Worm (Caenorhabditis elegans): Measurements from ENCODE around the gene nduf-11.

Gene nduf-11

DNA sequence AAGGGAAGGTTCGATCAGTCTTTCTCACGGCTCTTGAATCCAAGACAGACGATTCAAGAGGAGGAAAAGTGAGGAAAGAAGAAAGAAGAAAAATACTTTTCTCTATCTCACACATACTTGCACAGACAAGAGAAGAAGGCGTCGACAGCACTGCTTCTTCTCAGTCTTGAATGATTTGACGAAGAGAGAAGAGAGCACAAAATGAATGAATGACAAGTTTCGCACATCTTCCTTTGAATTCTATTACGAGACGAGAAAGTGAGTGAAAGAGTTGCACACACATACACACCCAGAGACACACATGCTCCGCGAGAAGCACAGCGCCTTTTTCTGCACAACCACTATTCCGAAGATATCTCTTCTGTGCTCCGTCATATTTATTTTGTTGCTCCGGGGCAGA lies 9.8 kb downstream of the nduf-11 start:
- no peak for TF ChIP-seq hmg-4 (GFP tag; optimal IDR thresholded peaks at IDR 0.05)
- no peak for TF ChIP-seq tbx-37 (GFP tag; conservative IDR thresholded peaks at IDR 0.05)
- no peak for TF ChIP-seq ceh-13 (GFP tag; optimal IDR thresholded peaks at IDR 0.05)
- TF ChIP-seq flt-1 (GFP tag; IDR thresholded peaks at IDR 0.05), result no peak
- no peak for TF ChIP-seq hmbx-1 (tag; optimal IDR thresholded peaks at IDR 0.05)

DNA sequence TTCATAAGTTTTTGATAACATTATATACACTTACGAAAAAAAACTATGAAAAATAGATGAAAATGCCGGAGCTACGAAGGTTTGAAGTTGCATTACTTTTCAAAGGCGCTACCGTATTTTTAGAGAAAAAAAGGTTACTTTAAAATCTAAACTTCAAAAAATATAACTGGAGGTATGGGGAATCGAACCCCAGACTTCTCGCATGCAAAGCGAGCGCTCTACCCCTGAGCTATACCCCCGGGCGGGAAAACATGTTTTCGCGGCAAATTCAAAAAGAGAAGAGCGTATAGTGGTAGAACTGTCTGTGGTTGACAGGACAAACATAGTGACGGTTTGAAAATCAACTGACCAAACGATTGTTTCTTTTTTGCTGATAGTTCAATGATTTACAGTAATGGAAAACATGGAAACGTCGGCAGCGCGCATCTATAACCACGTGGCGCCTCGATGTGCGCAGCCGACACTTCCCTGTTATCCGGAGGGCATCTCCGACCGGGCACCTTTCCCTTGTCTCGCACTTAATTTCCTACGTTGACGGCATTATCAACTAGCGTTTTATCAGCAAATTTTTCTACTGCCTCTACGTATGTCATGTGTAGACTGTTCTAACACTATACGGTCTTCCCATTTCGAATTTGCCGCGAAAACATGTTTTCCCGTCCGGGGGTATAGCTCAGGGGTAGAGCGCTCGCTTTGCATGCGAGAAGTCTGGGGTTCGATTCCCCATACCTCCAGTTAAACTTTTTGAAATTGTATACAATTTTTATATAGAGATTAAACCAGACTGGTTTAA lies 11.4 kb downstream of the nduf-11 start:
- TF ChIP-seq B0310.2 (tag; optimal IDR thresholded peaks at IDR 0.05) (no peak), ceh-13 (GFP tag; optimal IDR thresholded peaks at IDR 0.05) (no peak), hnd-1 (tag; optimal IDR thresholded peaks at IDR 0.05) (no peak), aly-1 (tag; optimal IDR thresholded peaks at IDR 0.05) (no peak), pes-1 (GFP tag; IDR thresholded peaks at IDR 0.05) (no peak), tra-4 (tag; optimal IDR thresholded peaks at IDR 0.05) (no peak), hmg-4 (GFP tag; optimal IDR thresholded peaks at IDR 0.05) (no peak), ama-1 (optimal IDR thresholded peaks at IDR 0.05) (no peak)

- no peak for TF ChIP-seq tra-4 (tag; optimal IDR thresholded peaks at IDR 0.05)
- no peak for TF ChIP-seq aly-1 (tag; optimal IDR thresholded peaks at IDR 0.05)
- TF ChIP-seq tbx-37 (GFP tag; conservative IDR thresholded peaks at IDR 0.05), result no peak
- no peak for TF ChIP-seq ceh-36 (tag; optimal IDR thresholded peaks at IDR 0.05)
- TF ChIP-seq B0310.2 (tag; optimal IDR thresholded peaks at IDR 0.05), result no peak
- TF ChIP-seq flt-1 (GFP tag; IDR thresholded peaks at IDR 0.05), result no peak
- TF ChIP-seq ets-7 (tag; optimal IDR thresholded peaks at IDR 0.05), result no peak
Measured at ce11 chrII:11333375-11333774, 12.0 kb downstream of the nduf-11 start.

DNA sequence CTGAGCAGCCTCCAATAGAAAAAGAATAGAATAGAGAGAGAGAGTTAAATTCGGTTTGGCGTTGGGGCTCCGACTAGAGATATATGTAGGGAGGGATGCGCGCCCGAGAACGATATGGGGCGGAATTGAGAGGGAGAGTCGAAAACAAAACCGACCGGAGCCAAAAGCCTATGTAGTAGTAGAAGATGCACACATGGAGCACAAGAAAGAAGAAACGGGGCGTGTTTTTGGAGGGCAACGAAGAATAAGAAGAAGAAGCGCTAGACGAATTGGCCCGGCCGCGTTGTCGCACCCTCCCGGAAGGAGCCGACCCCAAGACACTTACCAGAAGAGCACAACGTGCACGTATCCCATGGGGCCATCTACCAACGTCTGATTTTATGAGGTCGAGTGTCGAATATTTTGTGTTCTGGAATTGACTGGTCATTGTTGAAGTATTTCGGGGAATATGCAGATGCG lies 16.4 kb downstream of the nduf-11 start, which contains the start of gene tag-180:
Gene tag-180, minus strand, starts transcription at position 409 of the 459 bp plus-strand sequence.
- TF ChIP-seq scrt-1 (GFP tag; IDR thresholded peaks at IDR 0.05) (no peak), flt-1 (GFP tag; IDR thresholded peaks at IDR 0.05) (no peak), ama-1 (optimal IDR thresholded peaks at IDR 0.05) (no peak), pes-1 (GFP tag; IDR thresholded peaks at IDR 0.05) (no peak), hmg-4 (GFP tag; optimal IDR thresholded peaks at IDR 0.05) (no peak), ceh-36 (tag; optimal IDR thresholded peaks at IDR 0.05) (no peak), B0310.2 (tag; optimal IDR thresholded peaks at IDR 0.05) (no peak), F13C5.2 (tag; optimal IDR thresholded peaks at IDR 0.05) (no peak), hmbx-1 (tag; optimal IDR thresholded peaks at IDR 0.05) (no peak), aly-1 (tag; optimal IDR thresholded peaks at IDR 0.05) (no peak), tra-4 (tag; optimal IDR thresholded peaks at IDR 0.05) (no peak), tbx-37 (GFP tag; conservative IDR thresholded peaks at IDR 0.05) (no peak), ets-7 (tag; optimal IDR thresholded peaks at IDR 0.05) (no peak), hnd-1 (tag; optimal IDR thresholded peaks at IDR 0.05) (no peak), tbx-11 (GFP tag; IDR thresholded peaks at IDR 0.05) (no peak), ceh-13 (GFP tag; optimal IDR thresholded peaks at IDR 0.05) (no peak), sea-1 (GFP tag; conservative IDR thresholded peaks at IDR 0.05) (no peak)

- TF ChIP-seq tbx-37 (GFP tag; conservative IDR thresholded peaks at IDR 0.05) (no peak), ama-1 (optimal IDR thresholded peaks at IDR 0.05) (no peak), ceh-13 (GFP tag; optimal IDR thresholded peaks at IDR 0.05) (no peak), hmg-4 (GFP tag; optimal IDR thresholded peaks at IDR 0.05) (no peak), ets-7 (tag; optimal IDR thresholded peaks at IDR 0.05) (no peak), flt-1 (GFP tag; IDR thresholded peaks at IDR 0.05) (no peak), hnd-1 (tag; optimal IDR thresholded peaks at IDR 0.05) (no peak), hmbx-1 (tag; optimal IDR thresholded peaks at IDR 0.05) (no peak), pes-1 (GFP tag; IDR thresholded peaks at IDR 0.05) (no peak), sea-1 (GFP tag; conservative IDR thresholded peaks at IDR 0.05) (no peak), F13C5.2 (tag; optimal IDR thresholded peaks at IDR 0.05) (no peak), tra-4 (tag; optimal IDR thresholded peaks at IDR 0.05) (no peak)
Measured at ce11 chrII:11319591-11319990, 25.8 kb downstream of the nduf-11 start, which contains the start of gene nlp-51. Gene nlp-51 (minus strand): TSS chrII:11319691.

- no peak for TF ChIP-seq ceh-13 (GFP tag; optimal IDR thresholded peaks at IDR 0.05)
- TF ChIP-seq pes-1 (GFP tag; IDR thresholded peaks at IDR 0.05), result no peak
- no peak for TF ChIP-seq ama-1 (optimal IDR thresholded peaks at IDR 0.05)
- no peak for TF ChIP-seq aly-1 (tag; optimal IDR thresholded peaks at IDR 0.05)
- TF ChIP-seq scrt-1 (GFP tag; IDR thresholded peaks at IDR 0.05), result no peak
- no peak for TF ChIP-seq ceh-36 (tag; optimal IDR thresholded peaks at IDR 0.05)
- no peak for TF ChIP-seq tbx-11 (GFP tag; IDR thresholded peaks at IDR 0.05)
- TF ChIP-seq hmbx-1 (tag; optimal IDR thresholded peaks at IDR 0.05), result no peak
- no peak for TF ChIP-seq hnd-1 (tag; optimal IDR thresholded peaks at IDR 0.05)
- no peak for TF ChIP-seq B0310.2 (tag; optimal IDR thresholded peaks at IDR 0.05)
- TF ChIP-seq sea-1 (GFP tag; conservative IDR thresholded peaks at IDR 0.05), result no peak
- no peak for TF ChIP-seq F13C5.2 (tag; optimal IDR thresholded peaks at IDR 0.05)
- TF ChIP-seq tbx-37 (GFP tag; conservative IDR thresholded peaks at IDR 0.05), result no peak
- TF ChIP-seq hmg-4 (GFP tag; optimal IDR thresholded peaks at IDR 0.05), result no peak
- no peak for TF ChIP-seq ets-7 (tag; optimal IDR thresholded peaks at IDR 0.05)
- TF ChIP-seq tra-4 (tag; optimal IDR thresholded peaks at IDR 0.05), result no peak
- no peak for TF ChIP-seq flt-1 (GFP tag; IDR thresholded peaks at IDR 0.05)
Measured at ce11 chrII:11316663-11317062, 28.8 kb downstream of the nduf-11 start.

DNA sequence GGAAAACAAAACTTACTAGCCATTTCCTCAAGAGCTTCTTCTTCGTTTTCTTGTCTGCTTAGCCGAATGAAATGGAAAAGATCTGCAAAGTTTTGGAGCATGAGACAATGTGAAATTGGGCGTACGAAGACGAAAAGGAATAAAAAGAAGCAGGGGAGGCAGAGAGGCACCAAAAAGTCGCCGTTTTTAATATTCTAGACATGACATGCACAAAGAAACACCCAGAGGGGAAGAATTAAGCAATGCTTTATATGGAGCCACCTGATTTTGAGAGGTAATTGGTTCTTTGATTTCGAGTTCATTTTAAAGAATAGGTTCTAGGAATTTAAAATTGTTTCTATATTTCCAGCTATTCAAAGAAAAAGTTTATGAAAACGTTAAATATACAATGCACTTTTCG lies 31.3 kb downstream of the nduf-11 start, which contains the start of gene T24F1.4:
Gene T24F1.4, minus strand, starts transcription at position 101 of the 400 bp plus-strand sequence.
- TF ChIP-seq tra-4 (tag; optimal IDR thresholded peaks at IDR 0.05), result no peak
- TF ChIP-seq scrt-1 (GFP tag; IDR thresholded peaks at IDR 0.05), result no peak
- TF ChIP-seq flt-1 (GFP tag; IDR thresholded peaks at IDR 0.05), result no peak
- no peak for TF ChIP-seq hmg-4 (GFP tag; optimal IDR thresholded peaks at IDR 0.05)
- no peak for TF ChIP-seq ama-1 (optimal IDR thresholded peaks at IDR 0.05)
- no peak for TF ChIP-seq hmbx-1 (tag; optimal IDR thresholded peaks at IDR 0.05)
- no peak for TF ChIP-seq pes-1 (GFP tag; IDR thresholded peaks at IDR 0.05)
